Worm (Caenorhabditis elegans) whole organism, L3 larva: ENCODE data around the gene Y43D4A.5.

ENCODE experiments used
- R02D3.7 ChIP-seq: fragments of 150-350 bp; optimal IDR thresholded peaks from 2 replicates; lab custom pipeline; 2014; ENCODE audit warnings: missing biosample characterization, missing genetic modification characterization
- ceh-16 ChIP-seq: sonication (generic microtip); optimal IDR thresholded peaks from 2 replicates; lab custom pipeline; 2017; ENCODE audit warnings: missing biosample characterization, missing genetic modification characterization
- ceh-28 ChIP-seq: fragments of 150-350 bp; optimal IDR thresholded peaks from 2 replicates; lab custom pipeline; 2014; ENCODE audit warnings: missing biosample characterization, missing genetic modification reagents, missing genetic modification characterization
- ceh-9 ChIP-seq: sonication (generic microtip); optimal IDR thresholded peaks from 2 replicates; lab custom pipeline; 2018; ENCODE audit warnings: missing biosample characterization, missing genetic modification characterization
- daf-12 ChIP-seq: fragments of 150-350 bp; optimal IDR thresholded peaks from 2 replicates; lab custom pipeline; 2014; ENCODE audit warnings: missing biosample characterization, missing genetic modification reagents, missing genetic modification characterization
- egl-27 ChIP-seq: sonication (generic microtip); optimal IDR thresholded peaks from 4 replicates; lab custom pipeline; 2017; ENCODE audit warnings: missing biosample characterization, missing genetic modification reagents, missing genetic modification characterization
- egl-5 ChIP-seq: fragments of 150-350 bp; optimal IDR thresholded peaks from 2 replicates; lab custom pipeline; 2017; ENCODE audit warnings: missing biosample characterization, missing genetic modification reagents, missing genetic modification characterization, inconsistent platforms
- elt-1 ChIP-seq: fragments of 150-350 bp; optimal IDR thresholded peaks from 2 replicates; lab custom pipeline; 2014; ENCODE audit warnings: missing biosample characterization, missing genetic modification characterization
- elt-2 ChIP-seq: sonication (generic microtip); optimal IDR thresholded peaks from 2 replicates; lab custom pipeline; 2016; ENCODE audit warnings: missing genetic modification reagents, mild to moderate bottlenecking, missing genetic modification characterization, missing compliant biosample characterization
- eor-1 ChIP-seq, 2 experiments: fragments of 150-350 bp; optimal IDR thresholded peaks; 2 replicates each; lab custom pipeline; 2014 to 2018; ENCODE audit warnings: missing biosample characterization in 2 of 2, missing genetic modification characterization in 2 of 2
- fkh-10 ChIP-seq: sonication (generic microtip); optimal IDR thresholded peaks from 2 replicates; lab custom pipeline; 2017; ENCODE audit warnings: missing biosample characterization, missing genetic modification reagents, missing genetic modification characterization
- fkh-2 ChIP-seq: fragments of 150-350 bp; optimal IDR thresholded peaks from 2 replicates; lab custom pipeline; 2014; ENCODE audit warnings: missing biosample characterization, missing genetic modification reagents, missing genetic modification characterization
- hmg-11 ChIP-seq: sonication (generic microtip); optimal IDR thresholded peaks from 2 replicates; lab custom pipeline; 2016; ENCODE audit warnings: missing genetic modification characterization, missing compliant biosample characterization
- lin-15B ChIP-seq: fragments of 150-350 bp; optimal IDR thresholded peaks from 2 replicates; lab custom pipeline; 2014; ENCODE audit warnings: missing biosample characterization, missing genetic modification characterization
- lin-39 ChIP-seq: fragments of 150-350 bp; optimal IDR thresholded peaks from 2 replicates; lab custom pipeline; 2018; ENCODE audit warnings: missing biosample characterization, missing genetic modification reagents, missing genetic modification characterization
- lsy-12 ChIP-seq: sonication (generic microtip); optimal IDR thresholded peaks from 2 replicates; lab custom pipeline; 2016; ENCODE audit warnings: mild to moderate bottlenecking, missing genetic modification characterization, missing compliant biosample characterization
- mdl-1 ChIP-seq: fragments of 150-350 bp; optimal IDR thresholded peaks from 2 replicates; lab custom pipeline; 2014; ENCODE audit warnings: missing biosample characterization, missing genetic modification characterization
- mml-1 ChIP-seq: fragments of 150-350 bp; sonication (generic microtip); optimal IDR thresholded peaks from 3 replicates; lab custom pipeline; 2014; ENCODE audit warnings: missing biosample characterization, missing genetic modification characterization
- nfya-1 ChIP-seq: sonication (generic microtip); optimal IDR thresholded peaks from 2 replicates; lab custom pipeline; 2017; ENCODE audit warnings: missing genetic modification characterization, mild to moderate bottlenecking, missing compliant biosample characterization, antibody characterized with exemption, moderate library complexity; ENCODE audit not compliant: insufficient read depth
- nhr-11 ChIP-seq: fragments of 150-350 bp; optimal IDR thresholded peaks from 2 replicates; lab custom pipeline; 2014; ENCODE audit warnings: missing biosample characterization, missing genetic modification characterization
- nhr-23 ChIP-seq: fragments of 150-350 bp; optimal IDR thresholded peaks from 2 replicates; lab custom pipeline; 2014; ENCODE audit warnings: missing biosample characterization, missing genetic modification reagents, missing genetic modification characterization
- nhr-237 ChIP-seq: fragments of 150-350 bp; optimal IDR thresholded peaks from 2 replicates; lab custom pipeline; 2014; ENCODE audit warnings: missing biosample characterization, missing genetic modification characterization
- nhr-25 ChIP-seq: sonication (generic microtip); optimal IDR thresholded peaks from 2 replicates; lab custom pipeline; 2017; ENCODE audit warnings: missing biosample characterization, missing genetic modification characterization
- nhr-43 ChIP-seq: sonication (generic microtip); optimal IDR thresholded peaks from 2 replicates; lab custom pipeline; 2016; ENCODE audit warnings: mild to moderate bottlenecking, missing genetic modification characterization, missing compliant biosample characterization; ENCODE audit not compliant: poor library complexity, severe bottlenecking
- nhr-67 ChIP-seq: fragments of 150-350 bp; optimal IDR thresholded peaks from 2 replicates; lab custom pipeline; 2014; ENCODE audit warnings: missing biosample characterization, missing genetic modification characterization
- nhr-76 ChIP-seq: fragments of 150-350 bp; sonication (generic microtip); optimal IDR thresholded peaks from 5 replicates; lab custom pipeline; 2014; ENCODE audit warnings: missing biosample characterization, missing genetic modification characterization
- nhr-77 ChIP-seq: fragments of 150-350 bp; optimal IDR thresholded peaks from 2 replicates; lab custom pipeline; 2014; ENCODE audit warnings: missing biosample characterization, missing genetic modification characterization
- pha-4 ChIP-seq: fragments of 150-350 bp; optimal IDR thresholded peaks from 2 replicates; lab custom pipeline; 2014; ENCODE audit warnings: missing biosample characterization, missing genetic modification reagents, missing genetic modification characterization
- sea-2 ChIP-seq: fragments of 150-350 bp; sonication (generic microtip); optimal IDR thresholded peaks from 4 replicates; lab custom pipeline; 2014; ENCODE audit warnings: missing biosample characterization, missing genetic modification reagents, missing genetic modification characterization
- skn-1 ChIP-seq: fragments of 150-350 bp; optimal IDR thresholded peaks from 2 replicates; lab custom pipeline; 2014; ENCODE audit warnings: missing biosample characterization, missing genetic modification characterization
- snpc-4 ChIP-seq: fragments of 150-350 bp; optimal IDR thresholded peaks from 2 replicates; lab custom pipeline; 2014; ENCODE audit warnings: missing biosample characterization, missing genetic modification characterization
- tbx-2 ChIP-seq: sonication (generic microtip); optimal IDR thresholded peaks from 2 replicates; lab custom pipeline; 2016; ENCODE audit warnings: mild to moderate bottlenecking, missing genetic modification characterization, missing compliant biosample characterization
- unc-39 ChIP-seq: sonication (generic microtip); optimal IDR thresholded peaks from 4 replicates; lab custom pipeline; 2017; ENCODE audit warnings: missing biosample characterization, missing genetic modification characterization
- unc-62 ChIP-seq: fragments of 150-350 bp; sonication (generic microtip); optimal IDR thresholded peaks from 4 replicates; lab custom pipeline; 2014; ENCODE audit warnings: missing biosample characterization, missing genetic modification reagents, missing genetic modification characterization
- ztf-11 ChIP-seq: fragments of 150-350 bp; optimal IDR thresholded peaks from 2 replicates; lab custom pipeline; 2014; ENCODE audit warnings: missing biosample characterization, missing genetic modification characterization
- ztf-4 ChIP-seq: fragments of 150-350 bp; optimal IDR thresholded peaks from 2 replicates; lab custom pipeline; 2014; ENCODE audit warnings: missing biosample characterization, missing genetic modification characterization

Y43D4A.5 gene

ce11 chrIV:16812116-16812515 is 36.6 kb downstream of the Y43D4A.5 start:
- no peak for TF ChIP-seq mdl-1 (tag; lab: Kevin White, UChicago)
- no peak for TF ChIP-seq nhr-25 (tag; lab: Kevin White, UChicago)
- no peak for TF ChIP-seq elt-2
- no peak for TF ChIP-seq nhr-77 (tag; lab: Kevin White, UChicago)
- no peak for TF ChIP-seq egl-5
- no peak for TF ChIP-seq nhr-23 (tag; lab: Kevin White, UChicago)
- TF ChIP-seq lin-39 (tag; lab: Kevin White, UChicago): no peak
- TF ChIP-seq sea-2 (GFP tag; lab: Kevin White, UChicago): no peak
- TF ChIP-seq eor-1 (tag; optimal IDR thresholded peaks at IDR 0.05; lab: Kevin White, UChicago): no peak
- TF ChIP-seq ztf-11: no peak
- no peak for TF ChIP-seq nhr-11
- no peak for TF ChIP-seq ceh-28 (tag; lab: Kevin White, UChicago)
- TF ChIP-seq nhr-76: no peak

- TF ChIP-seq pha-4 (tag; lab: Kevin White, UChicago) (no peak), fkh-10 (GFP tag; lab: Kevin White, UChicago) (no peak), nhr-23 (tag; lab: Kevin White, UChicago) (no peak)
Observed at ce11 chrIV:16813825-16814224, 38.3 kb downstream of the Y43D4A.5 start, which contains the start of gene Y116A8A.2. Gene Y116A8A.2, minus strand, starts transcription at chrIV:16813925.

ce11 chrIV:16822529-16822928 is 47.0 kb downstream of the Y43D4A.5 start, which contains the start of gene Y116A8A.4:
Gene Y116A8A.4, plus strand, starts transcription at chrIV:16822829.
- TF ChIP-seq eor-1 (tag; optimal IDR thresholded peaks at IDR 0.05; lab: Kevin White, UChicago) (no peak), skn-1 (tag; lab: Kevin White, UChicago) (no peak), elt-2 (no peak), pha-4 (tag; lab: Kevin White, UChicago) (no peak), nhr-77 (tag; lab: Kevin White, UChicago) (no peak), nhr-11 (no peak), nhr-25 (tag; lab: Kevin White, UChicago) (no peak), lin-15B (tag; lab: Kevin White, UChicago) (no peak), mml-1 (tag; lab: Kevin White, UChicago) (no peak), fkh-10 (GFP tag; lab: Kevin White, UChicago) (no peak), hmg-11 (tag; lab: Kevin White, UChicago) (no peak), egl-5 (no peak), ceh-9 (tag; lab: Kevin White, UChicago) (no peak), nhr-67 (no peak), daf-12 (tag; lab: Kevin White, UChicago) (no peak), nhr-23 (tag; lab: Kevin White, UChicago) (no peak)

DNA sequence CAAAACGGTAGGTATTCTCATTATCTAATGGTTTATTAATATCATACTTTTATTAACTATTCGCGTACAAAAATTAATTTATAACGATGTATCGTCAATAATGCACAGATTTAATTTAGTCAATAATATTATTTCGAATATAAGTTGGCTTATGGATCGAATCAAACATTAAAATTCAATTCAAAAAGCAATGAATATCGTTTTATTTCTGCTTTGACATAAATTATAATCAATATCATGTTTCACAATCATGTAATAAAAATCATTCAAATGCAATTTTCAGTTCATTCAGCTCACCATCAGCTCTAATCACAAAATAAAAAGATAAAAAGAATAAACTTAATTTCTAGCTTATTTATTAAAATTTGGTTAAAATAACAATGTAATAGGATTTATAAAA is 53.1 kb downstream of the Y43D4A.5 start, which contains the start of gene Y116A8A.6:
Gene Y116A8A.6, minus strand, starts transcription at position 101 of the 400 bp plus-strand sequence.
- TF ChIP-seq nhr-43 (tag; lab: Kevin White, UChicago) (no peak), ceh-9 (tag; lab: Kevin White, UChicago) (no peak), egl-27 (tag; lab: Kevin White, UChicago) (no peak), unc-62 (no peak), elt-1 (tag; lab: Kevin White, UChicago) (no peak), lin-39 (tag; lab: Kevin White, UChicago) (no peak), mdl-1 (tag; lab: Kevin White, UChicago) (no peak), hmg-11 (tag; lab: Kevin White, UChicago) (no peak), nhr-76 (no peak), fkh-2 (tag; lab: Kevin White, UChicago) (no peak), nfya-1 (no peak), nhr-11 (no peak), ceh-16 (no peak), snpc-4 (no peak), R02D3.7 (tag; lab: Kevin White, UChicago) (no peak), pha-4 (tag; lab: Kevin White, UChicago) (no peak), tbx-2 (tag; lab: Kevin White, UChicago) (no peak), eor-1 (tag; optimal IDR thresholded peaks at IDR 0.05; lab: Kevin White, UChicago) (no peak), ceh-28 (tag; lab: Kevin White, UChicago) (no peak)

DNA sequence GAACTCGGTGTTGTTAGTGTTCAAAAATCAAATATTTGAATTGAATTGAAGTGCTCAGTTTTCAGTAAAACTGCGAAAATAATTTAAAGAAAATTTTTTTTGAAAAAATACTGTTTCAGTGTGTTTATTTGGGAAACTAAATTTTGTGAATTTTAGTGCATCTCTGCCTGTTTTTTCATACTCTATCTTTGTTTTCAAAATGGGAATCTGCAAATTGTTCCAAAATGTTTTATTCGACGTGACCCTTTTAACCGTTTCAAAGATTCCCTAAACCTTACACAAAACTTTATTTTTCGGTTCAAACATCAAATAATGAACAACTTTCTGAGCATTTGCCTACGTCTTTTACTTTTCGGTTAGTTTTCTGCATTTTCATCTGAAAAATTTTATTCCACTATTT is 54.3 kb downstream of the Y43D4A.5 start, which contains the start of gene Y116A8A.7:
Gene Y116A8A.7, plus strand, starts transcription at position 301 of the 400 bp plus-strand sequence.
- TF ChIP-seq nhr-25 (tag; lab: Kevin White, UChicago): no peak
- TF ChIP-seq lsy-12: no peak
- TF ChIP-seq daf-12 (tag; lab: Kevin White, UChicago): no peak
- no peak for TF ChIP-seq egl-27 (tag; lab: Kevin White, UChicago)
- no peak for TF ChIP-seq snpc-4
- TF ChIP-seq pha-4 (tag; lab: Kevin White, UChicago): no peak
- no peak for TF ChIP-seq nhr-237 (tag; lab: Kevin White, UChicago)
- no peak for TF ChIP-seq ztf-4
- TF ChIP-seq unc-39 (tag; lab: Kevin White, UChicago): no peak
- no peak for TF ChIP-seq ceh-9 (tag; lab: Kevin White, UChicago)
- no peak for TF ChIP-seq nhr-43 (tag; lab: Kevin White, UChicago)
